Worm (Caenorhabditis elegans) whole organism, L4 larva: ENCODE data around the gene nsun-5.
A peak's percentile ranks its signal among the peaks of the same experiment; 100 is the strongest.

ENCODE experiments used
- D1046.2 ChIP-seq: fragments of 200-800 bp; sonication (Bioruptor generic); IDR thresholded peaks from 2 replicates; pipeline ENCODE4 v1.3.6; 2022; ENCODE audit warnings: missing genetic modification characterization, missing compliant biosample characterization
- F10B5.3 ChIP-seq: sonication (generic microtip); optimal IDR thresholded peaks from 2 replicates; lab custom pipeline; 2016; ENCODE audit warnings: mild to moderate bottlenecking, missing genetic modification characterization, missing compliant biosample characterization
- F26F4.8 ChIP-seq: fragments of 200-800 bp; sonication (Bioruptor generic); conservative IDR thresholded peaks from 2 replicates; pipeline ENCODE4 v1.3.6; 2022; ENCODE audit warnings: missing genetic modification characterization, missing compliant biosample characterization
- F37D6.2 ChIP-seq: sonication (generic microtip); optimal IDR thresholded peaks from 2 replicates; lab custom pipeline; 2016; ENCODE audit warnings: mild to moderate bottlenecking, missing genetic modification characterization, missing compliant biosample characterization
- F44E2.7 ChIP-seq: fragments of 200-800 bp; sonication (Bioruptor generic); IDR thresholded peaks from 2 replicates; pipeline ENCODE4 v2.1.2; 2022; ENCODE audit warnings: missing genetic modification characterization, missing compliant biosample characterization
- Y105C5A.15 ChIP-seq: fragments of 200-800 bp; sonication (Bioruptor generic); IDR thresholded peaks from 2 replicates; pipeline ENCODE4 v1.3.6; 2022; ENCODE audit warnings: missing genetic modification characterization, missing compliant biosample characterization
- Y48G9A.11 ChIP-seq: fragments of 200-800 bp; sonication (Bioruptor generic); IDR thresholded peaks from 2 replicates; pipeline ENCODE4 v1.3.6; 2022; ENCODE audit warnings: missing genetic modification reagents, missing genetic modification characterization, missing compliant biosample characterization
- Y75B8A.6 ChIP-seq: fragments of 200-800 bp; sonication (Bioruptor generic); IDR thresholded peaks from 2 replicates; pipeline ENCODE4 v1.3.6; 2022; ENCODE audit warnings: missing genetic modification reagents, missing genetic modification characterization, missing compliant biosample characterization
- ZK546.5 ChIP-seq, 2 experiments: sonication (generic microtip); optimal IDR thresholded peaks; 2 replicates each; lab custom pipeline; 2017; ENCODE audit warnings: missing biosample characterization in 2 of 2, missing genetic modification characterization in 2 of 2
- aha-1 ChIP-seq: fragments of 150-350 bp; peaks from one replicate; lab custom pipeline; 2014; ENCODE audit warnings: missing biosample characterization, missing genetic modification characterization
- ama-1 ChIP-seq: fragments of 150-350 bp; optimal IDR thresholded peaks from 2 replicates; lab custom pipeline; 2014; ENCODE audit warnings: inconsistent platforms, mixed read lengths
- ceh-20 ChIP-seq: fragments of 200-800 bp; sonication (Bioruptor generic); IDR thresholded peaks from 2 replicates; pipeline ENCODE4 v1.3.6; 2022; ENCODE audit warnings: missing genetic modification reagents, missing genetic modification characterization, missing compliant biosample characterization
- ceh-44 ChIP-seq: fragments of 200-800 bp; sonication (Bioruptor generic); IDR thresholded peaks from 2 replicates; pipeline ENCODE4 v1.3.6; 2022; ENCODE audit warnings: missing genetic modification reagents, missing genetic modification characterization, missing compliant biosample characterization
- ceh-62 ChIP-seq: sonication (generic microtip); optimal IDR thresholded peaks from 2 replicates; lab custom pipeline; 2017; ENCODE audit warnings: missing biosample characterization, missing genetic modification characterization
- ceh-82 ChIP-seq: sonication (generic microtip); optimal IDR thresholded peaks from 2 replicates; lab custom pipeline; 2017; ENCODE audit warnings: missing biosample characterization, missing genetic modification characterization
- ces-1 ChIP-seq: fragments of 150-350 bp; sonication (generic microtip); optimal IDR thresholded peaks from 4 replicates; lab custom pipeline; 2014; ENCODE audit warnings: missing biosample characterization, missing genetic modification reagents, missing genetic modification characterization
- daf-16 ChIP-seq, 3 experiments: sonication (generic microtip); optimal IDR thresholded peaks; 2 replicates each; lab custom pipeline; 2016 to 2017; ENCODE audit warnings: missing genetic modification characterization in 3 of 3, missing genetic modification reagents in 3 of 3, mild to moderate bottlenecking in 2 of 3, missing compliant biosample characterization in 2 of 3, missing biosample characterization in 1 of 3, moderate library complexity in 1 of 3
- daf-19 ChIP-seq: fragments of 200-800 bp; sonication (Bioruptor generic); conservative IDR thresholded peaks from 2 replicates; pipeline ENCODE4 v1.3.6; 2022; ENCODE audit warnings: missing genetic modification characterization, missing compliant biosample characterization
- dmd-6 ChIP-seq: fragments of 200-800 bp; sonication (Bioruptor generic); IDR thresholded peaks from 2 replicates; pipeline ENCODE4 v1.3.6; 2022; ENCODE audit warnings: missing genetic modification reagents, missing genetic modification characterization, missing compliant biosample characterization
- dmd-8 ChIP-seq: fragments of 200-800 bp; sonication (Bioruptor generic); IDR thresholded peaks from 2 replicates; pipeline ENCODE4 v1.3.6; 2022; ENCODE audit warnings: missing genetic modification characterization, missing compliant biosample characterization
- dmd-9 ChIP-seq: fragments of 200-800 bp; sonication (Bioruptor generic); IDR thresholded peaks from 2 replicates; pipeline ENCODE4 v1.3.6; 2022; ENCODE audit warnings: missing genetic modification reagents, missing genetic modification characterization, missing compliant biosample characterization
- dpl-1 ChIP-seq: fragments of 150-350 bp; optimal IDR thresholded peaks from 2 replicates; lab custom pipeline; 2014; ENCODE audit warnings: missing biosample characterization, missing genetic modification reagents, missing genetic modification characterization
- duxl-1 ChIP-seq: sonication (generic microtip); optimal IDR thresholded peaks from 2 replicates; lab custom pipeline; 2016; ENCODE audit warnings: mild to moderate bottlenecking, missing genetic modification characterization, moderate library complexity, missing compliant biosample characterization; ENCODE audit not compliant: poor library complexity
- egl-43 ChIP-seq: fragments of 200-800 bp; sonication (Bioruptor generic); IDR thresholded peaks from 2 replicates; pipeline ENCODE4 v1.3.6; 2022; ENCODE audit warnings: missing genetic modification reagents, missing genetic modification characterization, missing compliant biosample characterization
- hif-1 ChIP-seq, 2 experiments: sonication (generic microtip); optimal IDR thresholded peaks; 2 replicates each; lab custom pipeline; 2016 to 2017; ENCODE audit warnings: missing compliant biosample characterization in 2 of 2, missing genetic modification characterization in 2 of 2, missing genetic modification reagents in 2 of 2, missing genotype in 2 of 2, mild to moderate bottlenecking in 1 of 2
- hlh-11 ChIP-seq: fragments of 200-800 bp; sonication (Bioruptor generic); optimal IDR thresholded peaks from 2 replicates; lab custom pipeline; 2018; ENCODE audit warnings: mild to moderate bottlenecking, missing genetic modification characterization, missing compliant biosample characterization
- hlh-30 ChIP-seq: sonication (generic microtip); optimal IDR thresholded peaks from 2 replicates; lab custom pipeline; 2017; ENCODE audit warnings: antibody characterized with exemption, mild to moderate bottlenecking, missing genetic modification characterization, missing compliant biosample characterization; ENCODE audit not compliant: insufficient read depth
- lim-7 ChIP-seq: fragments of 200-800 bp; sonication (Bioruptor generic); IDR thresholded peaks from 2 replicates; pipeline ENCODE4 v1.3.6; 2022; ENCODE audit warnings: missing genetic modification characterization, missing compliant biosample characterization
- lin-15B ChIP-seq: fragments of 150-350 bp; sonication (generic microtip); optimal IDR thresholded peaks from 3 replicates; lab custom pipeline; 2014; ENCODE audit warnings: missing biosample characterization, missing genetic modification characterization
- lin-29 ChIP-seq: fragments of 200-800 bp; sonication (Bioruptor generic); IDR thresholded peaks from 2 replicates; pipeline ENCODE4 v1.3.6; 2022; ENCODE audit warnings: missing genetic modification reagents, missing genetic modification characterization, missing compliant biosample characterization
- lin-38 ChIP-seq: fragments of 200-800 bp; sonication (Bioruptor generic); IDR thresholded peaks from 2 replicates; pipeline ENCODE4 v1.3.6; 2022; ENCODE audit warnings: missing genetic modification reagents, missing genetic modification characterization, missing compliant biosample characterization
- lin-39 ChIP-seq: fragments of 150-350 bp; optimal IDR thresholded peaks from 2 replicates; lab custom pipeline; 2014; ENCODE audit warnings: missing biosample characterization, missing genetic modification reagents, missing genetic modification characterization
- lir-3 ChIP-seq: sonication (generic microtip); optimal IDR thresholded peaks from 2 replicates; lab custom pipeline; 2016; ENCODE audit warnings: mild to moderate bottlenecking, missing genetic modification characterization, missing compliant biosample characterization
- lsy-2 ChIP-seq, 2 experiments: fragments of 150-350 bp in 1 of 2; sonication (generic microtip) in 1 of 2; optimal IDR thresholded peaks; 2 replicates each; lab custom pipeline; 2014 to 2017; ENCODE audit warnings: missing biosample characterization in 2 of 2, missing genetic modification characterization in 2 of 2
- madf-5 ChIP-seq, 2 experiments: fragments of 200-800 bp; sonication (Bioruptor generic); IDR thresholded peaks; 2 replicates each; pipeline ENCODE4 v1.3.6; 2022; ENCODE audit warnings: missing compliant biosample characterization in 2 of 2, missing genetic modification characterization in 2 of 2
- mdl-1 ChIP-seq, 2 experiments: fragments of 150-350 bp in 1 of 2; sonication (generic microtip) in 1 of 2; optimal IDR thresholded peaks; 2 replicates each; lab custom pipeline; 2014 to 2017; ENCODE audit warnings: missing biosample characterization in 2 of 2, missing genetic modification characterization in 2 of 2
- nhr-11 ChIP-seq: fragments of 150-350 bp; optimal IDR thresholded peaks from 2 replicates; lab custom pipeline; 2014; ENCODE audit warnings: missing biosample characterization, missing genetic modification characterization
- nhr-28 ChIP-seq: fragments of 150-350 bp; optimal IDR thresholded peaks from 2 replicates; lab custom pipeline; 2014; ENCODE audit warnings: missing biosample characterization, missing genetic modification characterization
- nhr-41 ChIP-seq: fragments of 200-800 bp; sonication (Bioruptor generic); IDR thresholded peaks from 2 replicates; pipeline ENCODE4 v1.3.6; 2022; ENCODE audit warnings: missing genetic modification reagents, missing genetic modification characterization, missing compliant biosample characterization
- nhr-48 ChIP-seq: sonication (generic microtip); optimal IDR thresholded peaks from 2 replicates; lab custom pipeline; 2016; ENCODE audit warnings: mild to moderate bottlenecking, missing genetic modification characterization, missing compliant biosample characterization
- nhr-6 ChIP-seq: fragments of 150-350 bp; optimal IDR thresholded peaks from 2 replicates; lab custom pipeline; 2014; ENCODE audit warnings: missing biosample characterization, missing genetic modification characterization
- nhr-76 ChIP-seq: fragments of 150-350 bp; optimal IDR thresholded peaks from 2 replicates; lab custom pipeline; 2014; ENCODE audit warnings: missing biosample characterization, missing genetic modification characterization
- rbr-2 ChIP-seq: sonication (generic microtip); optimal IDR thresholded peaks from 2 replicates; lab custom pipeline; 2016; ENCODE audit warnings: missing genotype, missing genetic modification characterization, missing compliant biosample characterization
- set-16 ChIP-seq: fragments of 200-800 bp; sonication (Bioruptor generic); IDR thresholded peaks from 2 replicates; pipeline ENCODE4 v1.3.6; 2022; ENCODE audit warnings: missing genetic modification reagents, missing genetic modification characterization, missing compliant biosample characterization
- snpc-1.2 ChIP-seq: fragments of 200-800 bp; sonication (Bioruptor generic); IDR thresholded peaks from 2 replicates; pipeline ENCODE4 v1.3.6; 2022; ENCODE audit warnings: missing genetic modification reagents, missing genetic modification characterization, missing compliant biosample characterization
- unc-39 ChIP-seq: sonication (generic microtip); optimal IDR thresholded peaks from 2 replicates; lab custom pipeline; 2017; ENCODE audit warnings: missing biosample characterization, missing genetic modification characterization
- zfp-2 ChIP-seq: sonication (generic microtip); optimal IDR thresholded peaks from 2 replicates; lab custom pipeline; 2016; ENCODE audit warnings: mild to moderate bottlenecking, missing genetic modification characterization, missing compliant biosample characterization
- zip-2 ChIP-seq: fragments of 150-350 bp; optimal IDR thresholded peaks from 2 replicates; lab custom pipeline; 2014; ENCODE audit warnings: missing biosample characterization, missing genetic modification characterization
- ztf-11 ChIP-seq: fragments of 150-350 bp; optimal IDR thresholded peaks from 2 replicates; lab custom pipeline; 2014; ENCODE audit warnings: missing biosample characterization, missing genetic modification characterization
- ztf-7 ChIP-seq: fragments of 150-350 bp; optimal IDR thresholded peaks from 2 replicates; lab custom pipeline; 2014; ENCODE audit warnings: missing biosample characterization, missing genetic modification characterization

The nsun-5 gene

ce11 chrII:15010366-15011235 lies 41.2 kb downstream of the nsun-5 start, which contains the start of the genes Y53F4B.9 and Y53F4B.11:
TSS of gene Y53F4B.9 (minus strand) at chrII:15010416.
TSS of gene Y53F4B.11 (plus strand) at chrII:15010748.
- peak; percentile 12 for TF ChIP-seq aha-1 (tag; lab: Kevin White, UChicago)
- TF ChIP-seq F10B5.3 (tag; lab: Kevin White, UChicago): no peak
- TF ChIP-seq daf-19 (GFP tag; lab: Robert Waterston, UW): no peak
- peak; percentile 29 for TF ChIP-seq nhr-6 (tag; lab: Kevin White, UChicago)
- TF ChIP-seq madf-5 (GFP tag; IDR thresholded peaks at IDR 0.05; lab: Robert Waterston, UW): no peak
- no peak for TF ChIP-seq D1046.2 (GFP tag; lab: Robert Waterston, UW)
- TF ChIP-seq lsy-2 (tag; optimal IDR thresholded peaks at IDR 0.05; lab: Kevin White, UChicago): peak; percentile 36 to 86
- no peak for TF ChIP-seq Y75B8A.6
- no peak for TF ChIP-seq egl-43 (GFP tag; lab: Robert Waterston, UW)
- no peak for TF ChIP-seq ceh-82 (tag; lab: Kevin White, UChicago)
- no peak for TF ChIP-seq unc-39 (tag; lab: Kevin White, UChicago)
- no peak for TF ChIP-seq nhr-41 (GFP tag; lab: Robert Waterston, UW)
- TF ChIP-seq F44E2.7 (GFP tag; lab: Robert Waterston, UW): no peak
- no peak for TF ChIP-seq nhr-48 (tag; lab: Kevin White, UChicago)
- no peak for TF ChIP-seq dmd-8 (GFP tag; lab: Robert Waterston, UW)
- TF ChIP-seq Y48G9A.11 (GFP tag; lab: Robert Waterston, UW): peak; percentile 85
- no peak for TF ChIP-seq F37D6.2 (tag; lab: Kevin White, UChicago)
- TF ChIP-seq zfp-2 (tag; lab: Kevin White, UChicago): no peak
- TF ChIP-seq lin-39: no peak
- peak in 1 of 2 experiments; percentile 70 for TF ChIP-seq hif-1 (tag; optimal IDR thresholded peaks at IDR 0.05; lab: Kevin White, UChicago)
- TF ChIP-seq lir-3 (tag; lab: Kevin White, UChicago): no peak
- no peak for TF ChIP-seq Y105C5A.15 (GFP tag; lab: Robert Waterston, UW)
- TF ChIP-seq rbr-2 (tag; lab: Kevin White, UChicago): no peak
- no peak for TF ChIP-seq F26F4.8 (GFP tag; lab: Robert Waterston, UW)
- peak; percentile 27; the same call in 1 of the 2 replicates for TF ChIP-seq ceh-20 (GFP tag; lab: Robert Waterston, UW)
- TF ChIP-seq lin-38: peak; percentile 99
- TF ChIP-seq mdl-1 (tag; optimal IDR thresholded peaks at IDR 0.05; lab: Kevin White, UChicago): no peak
- TF ChIP-seq ceh-62 (tag; lab: Kevin White, UChicago): no peak
- peak; percentile 22 for TF ChIP-seq hlh-11 (tag; lab: Kevin White, UChicago)
- TF ChIP-seq daf-16 (GFP tag; optimal IDR thresholded peaks at IDR 0.05; lab: Kevin White, UChicago): no peak
- no peak for TF ChIP-seq daf-16 (tag; optimal IDR thresholded peaks at IDR 0.05; lab: Kevin White, UChicago)
- TF ChIP-seq lin-15B: peak; percentile 45
- TF ChIP-seq ama-1 (lab: Kevin White, UChicago): peak; percentile 55
- TF ChIP-seq hlh-30 (tag; lab: Kevin White, UChicago): peak; percentile 77
- peak; percentile 80 for TF ChIP-seq set-16 (GFP tag; lab: Robert Waterston, UW)
- 0 out of 2 replicates have a peak, but pooled peaks have one; percentile 52 for TF ChIP-seq dmd-9 (GFP tag; lab: Robert Waterston, UW)
- TF ChIP-seq ceh-44 (GFP tag; lab: Robert Waterston, UW): no peak
- TF ChIP-seq snpc-1.2 (GFP tag; lab: Robert Waterston, UW): no peak
- no peak for TF ChIP-seq nhr-76 (tag; lab: Kevin White, UChicago)
- no peak for TF ChIP-seq zip-2
- TF ChIP-seq ces-1: no peak
- TF ChIP-seq duxl-1 (tag; lab: Kevin White, UChicago): no peak
- TF ChIP-seq ZK546.5 (tag; optimal IDR thresholded peaks at IDR 0.05; lab: Kevin White, UChicago): no peak
- TF ChIP-seq nhr-28 (tag; lab: Kevin White, UChicago): peak; percentile 57
- peak; percentile 53 for TF ChIP-seq nhr-11 (tag; lab: Kevin White, UChicago)
- no peak for TF ChIP-seq lin-29
- peak; percentile 37; the same call in 1 of the 2 replicates for TF ChIP-seq dmd-6
- TF ChIP-seq lim-7: no peak
- peak; percentile 99 for TF ChIP-seq dpl-1 (GFP tag; lab: Kevin White, UChicago)
- TF ChIP-seq ztf-7 (tag; lab: Kevin White, UChicago): no peak
- no peak for TF ChIP-seq ztf-11 (tag; lab: Kevin White, UChicago)
